Fruit fly (Drosophila melanogaster) whole organism, embryonic: ENCODE measurements around the gene Polr1B.

ENCODE experiments used
- CG11398 ChIP-seq: fragments of 200-800 bp; sonication (Bioruptor generic); optimal IDR thresholded peaks from 2 replicates; lab custom pipeline; 2016; ENCODE audit warnings: missing biosample characterization, missing genetic modification characterization
- CG13424 ChIP-seq: fragments of 200-800 bp; sonication (Bioruptor generic); optimal IDR thresholded peaks from 2 replicates; lab custom pipeline; 2019; ENCODE audit warnings: missing biosample characterization, mild to moderate bottlenecking, missing genetic modification characterization, moderate library complexity
- CG13894 ChIP-seq: fragments of 200-800 bp; sonication (Bioruptor generic); optimal IDR thresholded peaks from 3 replicates; lab custom pipeline; 2018; ENCODE audit warnings: missing biosample characterization, mild to moderate bottlenecking, missing genetic modification characterization, moderate library complexity
- CG15601 ChIP-seq: fragments of 200-800 bp; sonication (Bioruptor generic); optimal IDR thresholded peaks from 3 replicates; lab custom pipeline; 2019; ENCODE audit warnings: missing biosample characterization, mild to moderate bottlenecking, missing genetic modification characterization, moderate library complexity
- CG17359 ChIP-seq: fragments of 200-800 bp; sonication (Bioruptor generic); optimal IDR thresholded peaks from 3 replicates; lab custom pipeline; 2018; ENCODE audit warnings: missing biosample characterization, mild to moderate bottlenecking, missing genetic modification characterization, moderate library complexity
- CG18476 ChIP-seq: fragments of 200-800 bp; sonication (Bioruptor generic); optimal IDR thresholded peaks from 2 replicates; lab custom pipeline; 2016; ENCODE audit warnings: missing biosample characterization, mild to moderate bottlenecking, missing genetic modification characterization
- CG2129 ChIP-seq: fragments of 200-800 bp; sonication (Bioruptor generic); IDR thresholded peaks from 2 replicates; pipeline ENCODE4 v1.3.6; 2022; ENCODE audit warnings: missing biosample characterization, missing genetic modification characterization; ENCODE audit not compliant: partially characterized antibody
- CG30403 ChIP-seq: fragments of 200-800 bp; sonication (Bioruptor generic); optimal IDR thresholded peaks from 3 replicates; lab custom pipeline; 2016; ENCODE audit warnings: missing biosample characterization, missing genetic modification characterization
- CG3065 ChIP-seq: fragments of 200-800 bp; sonication (Bioruptor generic); optimal IDR thresholded peaks from 2 replicates; lab custom pipeline; 2016; ENCODE audit warnings: missing biosample characterization, missing genetic modification characterization
- CG31441 ChIP-seq: fragments of 200-800 bp; sonication (Bioruptor generic); IDR thresholded peaks from 2 replicates; pipeline ENCODE4 v1.3.6; 2022; ENCODE audit warnings: missing biosample characterization, missing genetic modification characterization
- CG4730 ChIP-seq: fragments of 200-800 bp; sonication (Bioruptor generic); IDR thresholded peaks from 2 replicates; pipeline ENCODE4 v1.3.6; 2022; ENCODE audit warnings: missing biosample characterization, missing genetic modification characterization
- CG7745 ChIP-seq: fragments of 200-800 bp; sonication (Bioruptor generic); optimal IDR thresholded peaks from 2 replicates; lab custom pipeline; 2018; ENCODE audit warnings: missing biosample characterization, mild to moderate bottlenecking, missing genetic modification characterization, moderate library complexity
- CG7839 ChIP-seq: fragments of 200-800 bp; sonication (Bioruptor generic); optimal IDR thresholded peaks from 3 replicates; lab custom pipeline; 2018; ENCODE audit warnings: missing biosample characterization, mild to moderate bottlenecking, missing genetic modification characterization, moderate library complexity
- CG8290 ChIP-seq, 3 experiments: fragments of 200-800 bp; sonication (Bioruptor generic); optimal IDR thresholded peaks; 2 replicates each; lab custom pipeline; 2016 to 2019; ENCODE audit warnings: missing biosample characterization in 3 of 3, missing genetic modification characterization in 3 of 3, mild to moderate bottlenecking in 2 of 3, moderate library complexity in 1 of 3
- CG8388 ChIP-seq: fragments of 200-800 bp; sonication (Bioruptor generic); optimal IDR thresholded peaks from 2 replicates; lab custom pipeline; 2019; ENCODE audit warnings: missing biosample characterization, mild to moderate bottlenecking, missing genetic modification characterization, moderate library complexity
- CG9609 ChIP-seq: fragments of 200-800 bp; sonication (Bioruptor generic); optimal IDR thresholded peaks from 3 replicates; lab custom pipeline; 2016; ENCODE audit warnings: missing biosample characterization, missing genetic modification characterization
- Dip2 ChIP-seq: fragments of 200-800 bp; sonication (Bioruptor generic); IDR thresholded peaks from 2 replicates; pipeline ENCODE4 v1.3.6; 2022; ENCODE audit warnings: missing biosample characterization, missing genetic modification characterization
- E2f2 ChIP-seq: fragments of 200-800 bp; sonication (Bioruptor generic); IDR thresholded peaks from 2 replicates; pipeline ENCODE4 v1.3.6; 2022; ENCODE audit warnings: missing biosample characterization, missing genetic modification characterization
- Gug ChIP-seq: fragments of 200-800 bp; sonication (Bioruptor generic); IDR thresholded peaks from 4 replicates; pipeline ENCODE4 v1.3.6; 2022; ENCODE audit warnings: missing biosample characterization, missing genetic modification characterization
- HHEX ChIP-seq: fragments of 200-800 bp; sonication (Bioruptor generic); optimal IDR thresholded peaks from 3 replicates; lab custom pipeline; 2017; ENCODE audit warnings: missing biosample characterization, mild to moderate bottlenecking, missing genetic modification characterization, missing genetic modification reagents
- HLH3B ChIP-seq: fragments of 200-800 bp; sonication (Bioruptor generic); IDR thresholded peaks from 2 replicates; pipeline ENCODE4 v1.3.6; 2022; ENCODE audit warnings: missing biosample characterization, missing genetic modification characterization
- HLHmδ ChIP-seq: fragments of 200-800 bp; sonication (Bioruptor generic); optimal IDR thresholded peaks from 2 replicates; lab custom pipeline; 2018; ENCODE audit warnings: missing biosample characterization, mild to moderate bottlenecking, missing genetic modification characterization, moderate library complexity
- Jarid2 ChIP-seq: fragments of 200-800 bp; sonication (Bioruptor generic); optimal IDR thresholded peaks from 3 replicates; lab custom pipeline; 2017; ENCODE audit warnings: mild to moderate bottlenecking, missing biosample characterization, missing genetic modification reagents, missing genetic modification characterization
- Oli ChIP-seq: fragments of 200-800 bp; sonication (Bioruptor generic); optimal IDR thresholded peaks from 2 replicates; lab custom pipeline; 2018; ENCODE audit warnings: missing biosample characterization, mild to moderate bottlenecking, missing genetic modification characterization, moderate library complexity
- Sox100B ChIP-seq: fragments of 200-800 bp; sonication (Bioruptor generic); optimal IDR thresholded peaks from 3 replicates; lab custom pipeline; 2018; ENCODE audit warnings: missing biosample characterization, mild to moderate bottlenecking, missing genetic modification characterization
- Sox102F ChIP-seq: fragments of 200-800 bp; sonication (Bioruptor generic); optimal IDR thresholded peaks from 2 replicates; lab custom pipeline; 2018; ENCODE audit warnings: missing biosample characterization, mild to moderate bottlenecking, missing genetic modification characterization, moderate library complexity
- Sry-β ChIP-seq: fragments of 200-800 bp; sonication (Bioruptor generic); optimal IDR thresholded peaks from 2 replicates; lab custom pipeline; 2018; ENCODE audit warnings: missing biosample characterization, mild to moderate bottlenecking, missing genetic modification characterization, moderate library complexity
- Ssrp ChIP-seq: fragments of 200-800 bp; sonication (Bioruptor generic); optimal IDR thresholded peaks from 2 replicates; lab custom pipeline; 2018; ENCODE audit warnings: missing biosample characterization, mild to moderate bottlenecking, missing genetic modification characterization, moderate library complexity
- TFAM ChIP-seq: fragments of 200-800 bp; sonication (Bioruptor generic); optimal IDR thresholded peaks from 2 replicates; lab custom pipeline; 2017; ENCODE audit warnings: missing biosample characterization, missing genetic modification characterization, inconsistent platforms
- Trl ChIP-seq, 3 experiments: fragments of >200 bp in 2 of 3; fragments of 200-800 bp in 1 of 3; sonication (Bioruptor generic) in 1 of 3; optimal IDR thresholded peaks; 2 replicates in 1 of 3; 3 replicates in 2 of 3; lab custom pipeline; 2016 to 2017; ENCODE audit warnings: missing biosample characterization in 1 of 3, missing genetic modification characterization in 1 of 3
- Xbp1 ChIP-seq: fragments of 200-800 bp; sonication (Bioruptor generic); optimal IDR thresholded peaks from 3 replicates; lab custom pipeline; 2016; ENCODE audit warnings: missing biosample characterization, mild to moderate bottlenecking, missing genetic modification characterization
- Xrp1 ChIP-seq: fragments of 200-800 bp; sonication (Bioruptor generic); IDR thresholded peaks from 2 replicates; pipeline ENCODE4 v1.3.6; 2022; ENCODE audit warnings: missing biosample characterization, missing genetic modification characterization
- ac ChIP-seq: fragments of 200-800 bp; sonication (Bioruptor generic); optimal IDR thresholded peaks from 3 replicates; lab custom pipeline; 2017; ENCODE audit warnings: missing biosample characterization, mild to moderate bottlenecking, missing genetic modification characterization
- az2 ChIP-seq: fragments of 200-800 bp; sonication (Bioruptor generic); optimal IDR thresholded peaks from 3 replicates; lab custom pipeline; 2016; ENCODE audit warnings: missing biosample characterization, missing genetic modification characterization
- disco-r ChIP-seq: fragments of 200-800 bp; sonication (Bioruptor generic); optimal IDR thresholded peaks from 2 replicates; lab custom pipeline; 2016; ENCODE audit warnings: missing biosample characterization, missing genetic modification characterization
- emc ChIP-seq: fragments of 200-800 bp; sonication (Bioruptor generic); optimal IDR thresholded peaks from 2 replicates; lab custom pipeline; 2016; ENCODE audit warnings: missing biosample characterization, missing genetic modification characterization
- exex ChIP-seq: fragments of 200-800 bp; sonication (Bioruptor generic); optimal IDR thresholded peaks from 4 replicates; lab custom pipeline; 2018; ENCODE audit warnings: missing biosample characterization, mild to moderate bottlenecking, missing genetic modification characterization, moderate library complexity
- fd3F ChIP-seq: fragments of 200-800 bp; sonication (Bioruptor generic); optimal IDR thresholded peaks from 2 replicates; lab custom pipeline; 2018; ENCODE audit warnings: missing biosample characterization, mild to moderate bottlenecking, missing genetic modification characterization, moderate library complexity
- gcm2 ChIP-seq: fragments of 200-800 bp; sonication (Bioruptor generic); optimal IDR thresholded peaks from 2 replicates; lab custom pipeline; 2016; ENCODE audit warnings: missing biosample characterization, missing genetic modification characterization
- nmo ChIP-seq: fragments of 200-800 bp; sonication (Bioruptor generic); optimal IDR thresholded peaks from 2 replicates; lab custom pipeline; 2018; ENCODE audit warnings: missing biosample characterization, mild to moderate bottlenecking, missing genetic modification characterization, moderate library complexity
- onecut ChIP-seq: fragments of 200-800 bp; sonication (Bioruptor generic); IDR thresholded peaks from 2 replicates; pipeline ENCODE4 v1.3.6; 2022; ENCODE audit warnings: missing biosample characterization, missing genetic modification characterization
- pan ChIP-seq, 4 experiments: fragments of >200 bp in 3 of 4; fragments of 200-800 bp in 1 of 4; sonication (Bioruptor generic) in 1 of 4; optimal IDR thresholded peaks in 3 of 4; IDR thresholded peaks in 1 of 4; 2 replicates each; pipeline versions ENCODE4 v1.3.6 to Lab custom; 2017 to 2022; ENCODE audit warnings: missing biosample characterization in 2 of 4, missing genetic modification characterization in 2 of 4, mixed read lengths in 1 of 4
- phol ChIP-seq: fragments of 200-800 bp; sonication (Bioruptor generic); optimal IDR thresholded peaks from 3 replicates; lab custom pipeline; 2018; ENCODE audit warnings: missing biosample characterization, mild to moderate bottlenecking, missing genetic modification characterization, moderate library complexity
- repo ChIP-seq: fragments of 200-800 bp; sonication (Bioruptor generic); optimal IDR thresholded peaks from 2 replicates; lab custom pipeline; 2016; ENCODE audit warnings: missing biosample characterization, missing genetic modification characterization
- sd ChIP-seq: fragments of 200-800 bp; sonication (Bioruptor generic); optimal IDR thresholded peaks from 3 replicates; lab custom pipeline; 2018; ENCODE audit warnings: missing biosample characterization, mild to moderate bottlenecking, missing genetic modification characterization, moderate library complexity
- sisA ChIP-seq: fragments of 200-800 bp; sonication (Bioruptor generic); IDR thresholded peaks from 2 replicates; pipeline ENCODE4 v1.3.6; 2022; ENCODE audit warnings: missing biosample characterization, missing genetic modification characterization
- tgo ChIP-seq: fragments of 200-800 bp; sonication (Bioruptor generic); IDR thresholded peaks from 3 replicates; pipeline ENCODE4 v1.3.6; 2022; ENCODE audit warnings: missing biosample characterization, missing genetic modification characterization
- unpg ChIP-seq: fragments of 200-800 bp; sonication (Bioruptor generic); optimal IDR thresholded peaks from 3 replicates; lab custom pipeline; 2018; ENCODE audit warnings: missing biosample characterization, mild to moderate bottlenecking, missing genetic modification characterization, moderate library complexity

The Polr1B gene

dm6 chr2L:435311-435806, 31.3 kb downstream of the Polr1B start:
- TF ChIP-seq CG4730 (GFP tag; lab: Robert Waterston, UW) (no peak), gcm2 (GFP tag; lab: Kevin White, UChicago) (no peak), Dip2 (GFP tag; lab: Robert Waterston, UW) (no peak), CG15601 (tag; lab: Kevin White, UChicago) (peak; percentile 78), az2 (GFP tag; lab: Kevin White, UChicago) (peak; percentile 17), unpg (GFP tag; lab: Kevin White, UChicago) (peak; percentile 46), ac (GFP tag; lab: Kevin White, UChicago) (no peak), HHEX (no peak), CG31441 (GFP tag; lab: Robert Waterston, UW) (peak; percentile 62), CG13894 (tag; lab: Kevin White, UChicago) (no peak), Sox100B (GFP tag; lab: Kevin White, UChicago) (peak; percentile 4), CG13424 (tag; lab: Kevin White, UChicago) (peak; percentile 34), phol (tag; lab: Kevin White, UChicago) (peak; percentile 24), CG3065 (no peak), Trl (optimal IDR thresholded peaks at IDR 0.05; lab: Kevin White, UChicago) (no peak), Trl (GFP tag; optimal IDR thresholded peaks at IDR 0.05; lab: Kevin White, UChicago) (no peak), Oli (tag; lab: Kevin White, UChicago) (peak; percentile 28), CG18476 (GFP tag; lab: Kevin White, UChicago) (no peak), sisA (GFP tag; lab: Robert Waterston, UW) (no peak), CG7745 (tag; lab: Kevin White, UChicago) (no peak), Xrp1 (GFP tag; lab: Robert Waterston, UW) (peak; percentile 36; the same call in 1 of the 2 replicates), CG2129 (GFP tag; lab: Robert Waterston, UW) (no peak), Jarid2 (GFP tag; lab: Kevin White, UChicago) (no peak), CG8388 (peak; percentile 39), Sox102F (GFP tag; lab: Kevin White, UChicago) (peak; percentile 59), E2f2 (GFP tag; lab: Robert Waterston, UW) (0 out of 2 replicates have a peak, but pooled peaks have one; percentile 16), CG8290 (GFP tag; optimal IDR thresholded peaks at IDR 0.05; lab: Kevin White, UChicago) (no peak), CG8290 (tag; optimal IDR thresholded peaks at IDR 0.05; lab: Kevin White, UChicago) (no peak), Gug (GFP tag; lab: Robert Waterston, UW) (no peak), disco-r (GFP tag; lab: Kevin White, UChicago) (no peak), Xbp1 (GFP tag; lab: Kevin White, UChicago) (peak; percentile 8), sd (tag; lab: Kevin White, UChicago) (peak; percentile 34), nmo (GFP tag; lab: Kevin White, UChicago) (peak; percentile 41), emc (GFP tag; lab: Kevin White, UChicago) (no peak), HLHmδ (no peak), CG17359 (peak; percentile 57), TFAM (GFP tag; lab: Kevin White, UChicago) (no peak), Ssrp (peak; percentile 45), CG30403 (GFP tag; lab: Kevin White, UChicago) (peak; percentile 8), HLH3B (0 out of 2 replicates have a peak, but pooled peaks have one; percentile 41), CG9609 (GFP tag; lab: Kevin White, UChicago) (no peak), tgo (peak; percentile 49; the same call in 2 of the 3 replicates), onecut (peak; percentile 51), CG7839 (tag; lab: Kevin White, UChicago) (peak; percentile 28), pan (optimal IDR thresholded peaks at IDR 0.05; lab: Kevin White, UChicago) (no peak), pan (GFP tag; optimal IDR thresholded peaks at IDR 0.05 in 1 of 2, IDR thresholded peaks at IDR 0.05 in 1 of 2) (peak in 1 of 2 experiments; percentile 55), CG11398 (GFP tag; lab: Kevin White, UChicago) (no peak), exex (tag; lab: Kevin White, UChicago) (no peak), repo (GFP tag; lab: Kevin White, UChicago) (no peak), fd3F (GFP tag; lab: Kevin White, UChicago) (no peak), Sry-β (GFP tag; lab: Kevin White, UChicago) (no peak)
